Fruit fly (Drosophila melanogaster) whole organism, adult: ENCODE data around the gene Enoph.

Source experiments
- CG11617 ChIP-seq: fragments of 200-800 bp; sonication (Bioruptor generic); optimal IDR thresholded peaks from 2 replicates; lab custom pipeline; 2017; ENCODE audit warnings: mild to moderate bottlenecking, missing biosample characterization, missing genetic modification reagents, missing genetic modification characterization
- CG12768 ChIP-seq: fragments of 200-800 bp; sonication (Bioruptor generic); optimal IDR thresholded peaks from 2 replicates; lab custom pipeline; 2017; ENCODE audit warnings: missing biosample characterization, missing genetic modification characterization, mild to moderate bottlenecking, moderate library complexity, missing genetic modification reagents
- CG14711 ChIP-seq: fragments of 200-800 bp; sonication (Bioruptor generic); optimal IDR thresholded peaks from 2 replicates; lab custom pipeline; 2018; ENCODE audit warnings: missing biosample characterization, mild to moderate bottlenecking, missing genetic modification characterization, moderate library complexity
- CG1620 ChIP-seq: fragments of 200-800 bp; sonication (Bioruptor generic); optimal IDR thresholded peaks from 2 replicates; lab custom pipeline; 2016; ENCODE audit warnings: missing biosample characterization, missing genetic modification characterization
- CG33017 ChIP-seq: fragments of 200-800 bp; sonication (Bioruptor generic); optimal IDR thresholded peaks from 2 replicates; lab custom pipeline; 2018; ENCODE audit warnings: missing biosample characterization, mild to moderate bottlenecking, missing genetic modification characterization, moderate library complexity
- CG5204 ChIP-seq: fragments of 200-800 bp; sonication (Bioruptor generic); optimal IDR thresholded peaks from 2 replicates; lab custom pipeline; 2016; ENCODE audit warnings: missing biosample characterization, missing genetic modification characterization
- CG7045 ChIP-seq: fragments of 200-800 bp; sonication (Bioruptor generic); optimal IDR thresholded peaks from 2 replicates; lab custom pipeline; 2017; ENCODE audit warnings: missing biosample characterization, mild to moderate bottlenecking, missing genetic modification characterization
- CG7101 ChIP-seq: fragments of 200-800 bp; sonication (Bioruptor generic); optimal IDR thresholded peaks from 2 replicates; lab custom pipeline; 2018; ENCODE audit warnings: missing biosample characterization, mild to moderate bottlenecking, missing genetic modification characterization, moderate library complexity
- Clk ChIP-seq: fragments of 200-800 bp; sonication (Bioruptor generic); optimal IDR thresholded peaks from 2 replicates; lab custom pipeline; 2017; ENCODE audit warnings: missing biosample characterization, missing genetic modification characterization
- Crg-1 ChIP-seq: fragments of 200-800 bp; sonication (Bioruptor generic); optimal IDR thresholded peaks from 2 replicates; lab custom pipeline; 2016; ENCODE audit warnings: missing biosample characterization, missing genetic modification characterization
- Hr96 ChIP-seq: fragments of 200-800 bp; sonication (Bioruptor generic); optimal IDR thresholded peaks from 2 replicates; lab custom pipeline; 2016; ENCODE audit warnings: missing biosample characterization, missing genetic modification characterization
- Mnt ChIP-seq: fragments of 200-800 bp; sonication (Bioruptor generic); optimal IDR thresholded peaks from 2 replicates; lab custom pipeline; 2016; ENCODE audit warnings: missing biosample characterization, mild to moderate bottlenecking, missing genetic modification characterization
- bab1 ChIP-seq: fragments of 200-800 bp; sonication (Bioruptor generic); optimal IDR thresholded peaks from 3 replicates; lab custom pipeline; 2019; ENCODE audit warnings: missing biosample characterization, mild to moderate bottlenecking, missing genetic modification characterization, moderate library complexity
- cic ChIP-seq: fragments of 200-800 bp; sonication (Bioruptor generic); optimal IDR thresholded peaks from 2 replicates; lab custom pipeline; 2017; ENCODE audit warnings: missing biosample characterization, mild to moderate bottlenecking, missing genetic modification characterization, moderate library complexity
- cnc ChIP-seq, 2 experiments: fragments of >200 bp; optimal IDR thresholded peaks; 2 replicates each; lab custom pipeline; 2017
- kay ChIP-seq: fragments of 200-800 bp; sonication (Bioruptor generic); peaks from one replicate; lab custom pipeline; 2016; ENCODE audit warnings: missing biosample characterization, missing genetic modification characterization, borderline replicate concordance
- ovo ChIP-seq: fragments of 200-800 bp; sonication (Bioruptor generic); optimal IDR thresholded peaks from 2 replicates; lab custom pipeline; 2016; ENCODE audit warnings: missing biosample characterization, missing genetic modification characterization
- pad ChIP-seq: fragments of 200-800 bp; sonication (Bioruptor generic); optimal IDR thresholded peaks from 3 replicates; lab custom pipeline; 2017; ENCODE audit warnings: missing biosample characterization, missing genetic modification characterization, mild to moderate bottlenecking, moderate library complexity, missing genetic modification reagents
- tj ChIP-seq: fragments of 200-800 bp; sonication (Bioruptor generic); optimal IDR thresholded peaks from 3 replicates; lab custom pipeline; 2017; ENCODE audit warnings: missing biosample characterization, mild to moderate bottlenecking, missing genetic modification characterization, moderate library complexity
- toe ChIP-seq: fragments of 200-800 bp; sonication (Bioruptor generic); optimal IDR thresholded peaks from 2 replicates; lab custom pipeline; 2016; ENCODE audit warnings: missing biosample characterization, missing genetic modification characterization

Gene Enoph

DNA sequence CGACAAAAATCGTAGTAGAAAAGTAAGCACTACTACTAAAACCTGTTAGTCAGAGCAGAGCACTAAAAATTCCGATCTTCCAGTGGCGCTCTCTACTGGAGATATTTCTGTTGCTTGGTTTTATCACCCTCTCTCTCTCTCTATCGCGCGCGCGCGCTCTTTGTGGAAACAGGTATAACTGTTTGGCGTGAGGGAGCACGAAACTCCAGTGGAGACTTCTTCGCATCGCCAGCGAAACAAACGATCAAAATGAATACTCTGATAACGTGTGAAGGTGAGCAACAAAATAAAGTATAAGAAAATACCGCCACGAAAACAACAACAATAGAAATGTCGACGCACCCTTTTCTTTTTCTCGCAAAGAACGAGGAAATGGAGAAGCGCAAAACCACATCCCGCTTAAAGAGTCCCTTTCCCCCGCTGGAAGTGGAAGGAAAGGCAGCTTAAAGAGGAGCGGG, 40.1 kb downstream of the Enoph start:
- no peak for TF ChIP-seq CG12768 (GFP tag; lab: Kevin White, UChicago)
- peak; percentile 59 for TF ChIP-seq tj (GFP tag; lab: Kevin White, UChicago)
- no peak for TF ChIP-seq CG11617 (GFP tag; lab: Kevin White, UChicago)
- TF ChIP-seq Clk (GFP tag; lab: Kevin White, UChicago) = no peak
- peak; percentile 98 for TF ChIP-seq pad (GFP tag; lab: Kevin White, UChicago)
- no peak for TF ChIP-seq bab1 (GFP tag; lab: Kevin White, UChicago)

DNA sequence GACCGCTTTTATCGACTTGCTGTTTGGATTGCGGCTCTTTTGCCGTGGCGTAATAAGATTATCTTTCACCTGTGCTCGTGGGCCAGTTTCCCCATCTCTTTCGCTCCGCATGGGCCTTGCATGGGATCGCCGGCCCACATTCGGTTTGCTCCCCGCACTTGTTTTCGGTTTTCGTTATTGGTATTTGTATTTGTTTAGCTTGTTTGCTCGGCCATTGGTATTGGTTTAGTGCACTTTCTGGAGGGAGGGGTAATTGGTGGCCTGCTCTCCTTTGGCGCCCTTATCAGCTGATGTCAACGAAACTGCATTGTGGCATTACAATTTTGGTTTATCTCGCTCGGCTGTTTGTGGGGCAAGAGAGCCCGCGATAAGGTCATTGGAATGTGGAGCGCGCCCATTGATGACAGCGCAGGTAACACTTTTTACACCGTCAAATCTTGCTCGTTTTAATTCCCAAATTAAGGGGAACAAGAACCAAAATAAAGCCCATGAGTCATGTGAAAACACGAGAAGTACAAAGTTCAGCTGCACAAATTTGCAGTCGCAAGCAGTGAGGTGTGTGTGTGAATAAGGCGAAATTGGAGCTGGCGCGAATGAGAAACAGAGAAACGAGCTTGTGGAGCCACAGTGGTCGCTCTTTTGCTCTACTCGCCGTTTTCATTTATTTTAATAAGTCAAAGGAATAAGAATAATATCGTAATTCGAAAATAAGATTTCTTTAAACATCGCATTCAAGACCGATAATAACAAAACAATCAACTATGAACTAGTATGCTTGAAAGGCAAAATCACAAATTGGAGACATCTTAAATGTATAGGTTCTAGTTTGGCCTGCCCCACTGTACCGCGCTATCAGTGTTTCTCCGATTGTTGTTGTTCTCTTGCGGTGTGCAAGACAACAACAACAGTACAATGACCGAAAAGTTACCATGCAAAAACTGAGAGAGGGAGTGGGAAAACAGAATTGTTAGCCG, 40.9 kb downstream of the Enoph start:
- TF ChIP-seq tj (GFP tag; lab: Kevin White, UChicago) (peak; percentile 94), CG14711 (tag; lab: Kevin White, UChicago) (peak; percentile 77), Mnt (GFP tag; lab: Kevin White, UChicago) (peak; percentile 95), CG11617 (GFP tag; lab: Kevin White, UChicago) (peak; percentile 87), CG33017 (tag; lab: Kevin White, UChicago) (peak; percentile 76), CG5204 (GFP tag; lab: Kevin White, UChicago) (no peak), toe (GFP tag; lab: Kevin White, UChicago) (peak; percentile 76), Hr96 (peak; percentile 79), cic (GFP tag; lab: Kevin White, UChicago) (peak; percentile 92), CG7101 (peak; percentile 88), kay (no peak), Clk (GFP tag; lab: Kevin White, UChicago) (peak; percentile 90), CG12768 (GFP tag; lab: Kevin White, UChicago) (peak; percentile 92), CG1620 (GFP tag; lab: Kevin White, UChicago) (peak; percentile 86), pad (GFP tag; lab: Kevin White, UChicago) (peak; percentile 76), CG7045 (GFP tag; lab: Kevin White, UChicago) (peak; percentile 90), bab1 (GFP tag; lab: Kevin White, UChicago) (peak; percentile 94), ovo (GFP tag; lab: Kevin White, UChicago) (peak; percentile 96), cnc (optimal IDR thresholded peaks at IDR 0.05; lab: Kevin White, UChicago) (no peak), Crg-1 (GFP tag; lab: Kevin White, UChicago) (peak; percentile 96)

dm6 chr3R:5214162-5214916, 42.1 kb downstream of the Enoph start:
- TF ChIP-seq tj (GFP tag; lab: Kevin White, UChicago) (peak; percentile 90), toe (GFP tag; lab: Kevin White, UChicago) (no peak)

DNA sequence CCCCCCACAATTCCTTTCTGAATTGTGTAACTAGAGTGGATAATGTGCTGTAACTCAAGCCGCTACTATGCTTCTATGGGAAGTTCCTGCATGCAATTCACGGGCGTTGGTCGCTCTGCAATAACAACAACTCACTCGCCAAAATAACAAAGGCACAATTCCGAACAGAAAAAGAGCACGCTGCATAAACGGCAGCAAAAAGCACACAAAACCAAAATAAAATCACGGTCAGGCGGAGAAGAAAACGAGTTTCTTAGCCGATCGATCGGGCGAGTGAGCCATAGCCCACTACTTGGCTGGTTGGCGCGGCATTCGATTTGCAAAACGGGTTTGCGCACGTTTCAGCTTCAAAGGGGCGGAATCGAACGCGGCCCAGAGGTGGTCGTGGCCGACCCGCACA, 43.2 kb downstream of the Enoph start:
- peak; percentile 31 for TF ChIP-seq tj (GFP tag; lab: Kevin White, UChicago)
- TF ChIP-seq pad (GFP tag; lab: Kevin White, UChicago) = no peak

dm6 chr3R:5212759-5213053, 43.8 kb downstream of the Enoph start:
- no peak for TF ChIP-seq cnc (optimal IDR thresholded peaks at IDR 0.05; lab: Kevin White, UChicago)
- TF ChIP-seq Mnt (GFP tag; lab: Kevin White, UChicago) = no peak
- TF ChIP-seq kay = no peak
- no peak for TF ChIP-seq ovo (GFP tag; lab: Kevin White, UChicago)
- no peak for TF ChIP-seq CG33017 (tag; lab: Kevin White, UChicago)
- no peak for TF ChIP-seq CG5204 (GFP tag; lab: Kevin White, UChicago)
- no peak for TF ChIP-seq CG11617 (GFP tag; lab: Kevin White, UChicago)
- TF ChIP-seq tj (GFP tag; lab: Kevin White, UChicago) = no peak
- no peak for TF ChIP-seq bab1 (GFP tag; lab: Kevin White, UChicago)
- TF ChIP-seq CG7101 = no peak
- TF ChIP-seq pad (GFP tag; lab: Kevin White, UChicago) = no peak

DNA sequence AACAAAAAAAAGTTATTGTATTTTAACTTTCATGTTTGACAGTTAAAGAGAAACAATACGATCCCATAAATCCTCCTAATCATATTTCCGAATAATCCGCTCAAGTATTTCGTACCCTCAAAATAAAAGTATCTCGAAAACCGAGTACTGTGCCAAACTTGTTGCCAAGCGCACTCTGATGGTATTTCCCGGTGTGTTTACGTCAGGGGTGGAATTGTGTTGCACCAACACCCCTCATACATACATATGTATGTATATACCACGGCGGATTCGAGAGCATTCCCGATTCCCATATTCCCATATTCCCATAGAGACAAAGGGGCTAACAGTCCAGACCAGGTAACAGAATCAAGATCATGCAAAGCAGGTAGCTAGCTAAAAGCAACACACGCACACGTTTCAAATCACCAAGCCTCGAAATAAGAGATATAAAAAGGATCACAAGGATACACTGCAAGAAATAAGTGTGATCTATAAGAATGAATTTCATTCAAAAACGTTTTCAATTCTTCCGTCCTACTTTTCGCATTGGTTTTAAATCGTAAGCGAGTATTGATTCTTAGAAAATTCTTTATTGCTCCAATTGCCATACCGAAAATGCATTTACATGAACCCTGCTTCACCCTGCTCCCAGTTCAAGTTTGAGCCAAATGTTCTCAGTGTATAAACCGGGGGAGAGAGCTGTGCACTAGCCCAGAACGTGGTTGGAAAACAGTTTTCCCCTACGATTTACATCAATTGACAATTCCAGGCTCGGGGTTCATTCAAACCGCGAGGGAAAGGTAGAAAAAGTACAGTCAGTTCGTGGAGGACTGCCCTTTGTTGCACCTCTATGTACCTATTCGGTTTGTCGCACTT, 44.4 kb downstream of the Enoph start:
- TF ChIP-seq kay (no peak), CG11617 (GFP tag; lab: Kevin White, UChicago) (no peak), Crg-1 (GFP tag; lab: Kevin White, UChicago) (no peak), pad (GFP tag; lab: Kevin White, UChicago) (no peak), CG12768 (GFP tag; lab: Kevin White, UChicago) (no peak), Hr96 (no peak), cnc (optimal IDR thresholded peaks at IDR 0.05; lab: Kevin White, UChicago) (no peak), toe (GFP tag; lab: Kevin White, UChicago) (no peak), bab1 (GFP tag; lab: Kevin White, UChicago) (no peak), cic (GFP tag; lab: Kevin White, UChicago) (no peak), CG14711 (tag; lab: Kevin White, UChicago) (no peak), CG5204 (GFP tag; lab: Kevin White, UChicago) (no peak), tj (GFP tag; lab: Kevin White, UChicago) (no peak), ovo (GFP tag; lab: Kevin White, UChicago) (no peak), CG7045 (GFP tag; lab: Kevin White, UChicago) (no peak), CG1620 (GFP tag; lab: Kevin White, UChicago) (no peak), Clk (GFP tag; lab: Kevin White, UChicago) (no peak), CG7101 (no peak), Mnt (GFP tag; lab: Kevin White, UChicago) (no peak)
